Worm (Caenorhabditis elegans): ENCODE data around the gene E04F6.8.

DNA sequence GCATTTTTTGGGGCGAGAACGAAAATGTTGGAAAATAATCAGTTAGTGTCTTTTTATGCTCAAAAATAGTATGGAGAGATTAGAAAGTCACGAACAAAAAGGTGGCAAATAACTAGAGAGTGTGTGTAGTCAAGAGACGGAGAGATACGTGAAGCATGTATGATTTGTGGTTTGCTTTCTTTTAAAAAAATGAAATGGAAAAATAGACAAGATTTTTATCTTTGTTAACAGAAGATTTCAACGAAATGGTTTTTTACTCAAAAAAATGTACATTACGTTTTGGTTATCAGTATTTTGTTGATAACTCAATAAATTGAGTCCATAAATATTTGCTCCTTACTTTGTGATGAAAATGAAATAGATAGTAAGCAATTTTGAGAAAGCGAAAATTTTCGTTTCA, 3.0 kb downstream of the E04F6.8 start, which contains the start of gene dhs-7:
- TF ChIP-seq tbx-37 (GFP tag; conservative IDR thresholded peaks at IDR 0.05) (no peak), ama-1 (optimal IDR thresholded peaks at IDR 0.05) (no peak), scrt-1 (GFP tag; IDR thresholded peaks at IDR 0.05) (no peak), hnd-1 (tag; optimal IDR thresholded peaks at IDR 0.05) (no peak), flt-1 (GFP tag; IDR thresholded peaks at IDR 0.05) (no peak), hmg-4 (GFP tag; optimal IDR thresholded peaks at IDR 0.05) (no peak), tbx-11 (GFP tag; IDR thresholded peaks at IDR 0.05) (no peak), sea-1 (GFP tag; conservative IDR thresholded peaks at IDR 0.05) (no peak), F13C5.2 (tag; optimal IDR thresholded peaks at IDR 0.05) (no peak), ceh-13 (GFP tag; optimal IDR thresholded peaks at IDR 0.05) (no peak), pes-1 (GFP tag; IDR thresholded peaks at IDR 0.05) (no peak), ceh-36 (tag; optimal IDR thresholded peaks at IDR 0.05) (no peak), aly-1 (tag; optimal IDR thresholded peaks at IDR 0.05) (no peak)

Measured in whole organism, early embryonic.